Worm (Caenorhabditis elegans) whole organism, young adult: ENCODE measurements around the gene pyc-1.

Experiments used
- B0035.1 ChIP-seq: sonication (generic microtip); optimal IDR thresholded peaks from 2 replicates; lab custom pipeline; 2016; ENCODE audit warnings: missing genetic modification characterization, mild to moderate bottlenecking, missing compliant biosample characterization, missing genotype, missing genetic modification reagents
- B0336.3 ChIP-seq: fragments of 200-800 bp; sonication (Bioruptor generic); IDR thresholded peaks from 2 replicates; pipeline ENCODE4 v1.3.6; 2022; ENCODE audit warnings: missing genetic modification characterization, missing compliant biosample characterization
- D2030.7 ChIP-seq: fragments of 200-800 bp; sonication (Bioruptor generic); IDR thresholded peaks from 2 replicates; pipeline ENCODE4 v1.3.6; 2022; ENCODE audit warnings: missing genetic modification reagents, missing genetic modification characterization, missing compliant biosample characterization
- F37B4.10 ChIP-seq: fragments of 200-800 bp; sonication (Bioruptor generic); IDR thresholded peaks from 2 replicates; pipeline ENCODE4 v1.3.6; 2022; ENCODE audit warnings: missing genetic modification characterization, missing compliant biosample characterization
- F57A8.1 ChIP-seq: fragments of 200-800 bp; sonication (Bioruptor generic); optimal IDR thresholded peaks from 2 replicates; lab custom pipeline; 2018; ENCODE audit warnings: mild to moderate bottlenecking, missing genetic modification characterization, moderate library complexity, missing compliant biosample characterization
- F57C9.4 ChIP-seq: sonication (generic microtip); optimal IDR thresholded peaks from 2 replicates; lab custom pipeline; 2017; ENCODE audit warnings: mild to moderate bottlenecking, missing genetic modification characterization, missing compliant biosample characterization
- K12H6.12 ChIP-seq: fragments of 200-800 bp; sonication (Bioruptor generic); optimal IDR thresholded peaks from 2 replicates; lab custom pipeline; 2018; ENCODE audit warnings: mild to moderate bottlenecking, missing genetic modification characterization, missing compliant biosample characterization
- Y53F4B.3 ChIP-seq: fragments of 200-800 bp; sonication (Bioruptor generic); IDR thresholded peaks from 2 replicates; pipeline ENCODE4 v1.3.6; 2022; ENCODE audit warnings: missing genetic modification reagents, missing genetic modification characterization, missing compliant biosample characterization
- Y53G8AR.9 ChIP-seq: fragments of 200-800 bp; sonication (Bioruptor generic); conservative IDR thresholded peaks from 2 replicates; pipeline ENCODE4 v1.3.6; 2022; ENCODE audit warnings: missing genetic modification reagents, missing genetic modification characterization, missing compliant biosample characterization
- akir-1 ChIP-seq: fragments of 200-800 bp; sonication (Bioruptor generic); optimal IDR thresholded peaks from 2 replicates; lab custom pipeline; 2018; ENCODE audit warnings: mild to moderate bottlenecking, missing genetic modification characterization, moderate library complexity, missing compliant biosample characterization
- atf-7 ChIP-seq: sonication (generic microtip); optimal IDR thresholded peaks from 2 replicates; lab custom pipeline; 2017; ENCODE audit warnings: mild to moderate bottlenecking, missing genetic modification characterization, missing compliant biosample characterization
- athp-1 ChIP-seq: sonication (generic microtip); optimal IDR thresholded peaks from 2 replicates; lab custom pipeline; 2017; ENCODE audit warnings: mild to moderate bottlenecking, missing genetic modification characterization, missing compliant biosample characterization
- attf-3 ChIP-seq: fragments of 200-800 bp; sonication (Bioruptor generic); conservative IDR thresholded peaks from 2 replicates; pipeline ENCODE4 v1.3.6; 2022; ENCODE audit warnings: missing genetic modification reagents, missing genetic modification characterization, missing compliant biosample characterization
- attf-5 ChIP-seq: fragments of 200-800 bp; sonication (Bioruptor generic); optimal IDR thresholded peaks from 2 replicates; lab custom pipeline; 2018; ENCODE audit warnings: mild to moderate bottlenecking, missing genetic modification characterization, missing compliant biosample characterization
- bed-1 ChIP-seq: fragments of 200-800 bp; sonication (Bioruptor generic); IDR thresholded peaks from 2 replicates; pipeline ENCODE4 v1.3.6; 2022; ENCODE audit warnings: missing genetic modification reagents, missing genetic modification characterization, missing compliant biosample characterization
- bed-2 ChIP-seq: fragments of 200-800 bp; sonication (Bioruptor generic); IDR thresholded peaks from 2 replicates; pipeline ENCODE4 v1.3.6; 2022; ENCODE audit warnings: missing genetic modification reagents, missing genetic modification characterization, missing compliant biosample characterization
- ceh-27 ChIP-seq: fragments of 200-800 bp; sonication (Bioruptor generic); optimal IDR thresholded peaks from 2 replicates; lab custom pipeline; 2018; ENCODE audit warnings: mild to moderate bottlenecking, missing genetic modification characterization, moderate library complexity, missing compliant biosample characterization
- ceh-40 ChIP-seq: fragments of 200-800 bp; sonication (Bioruptor generic); IDR thresholded peaks from 2 replicates; pipeline ENCODE4 v1.3.6; 2022; ENCODE audit warnings: missing genetic modification characterization, missing compliant biosample characterization
- die-1 ChIP-seq: sonication (generic microtip); optimal IDR thresholded peaks from 2 replicates; lab custom pipeline; 2016; ENCODE audit warnings: missing genotype, mild to moderate bottlenecking, missing genetic modification characterization, missing compliant biosample characterization
- efl-1 ChIP-seq: fragments of 150-350 bp; optimal IDR thresholded peaks from 2 replicates; lab custom pipeline; 2014; ENCODE audit warnings: missing biosample characterization, missing genetic modification reagents, missing genetic modification characterization
- egl-18 ChIP-seq: fragments of 200-800 bp; sonication (Bioruptor generic); IDR thresholded peaks from 2 replicates; pipeline ENCODE4 v1.3.6; 2022; ENCODE audit warnings: missing genetic modification reagents, missing genetic modification characterization, missing compliant biosample characterization
- egrh-3 ChIP-seq: fragments of 200-800 bp; sonication (Bioruptor generic); IDR thresholded peaks from 2 replicates; pipeline ENCODE4 v1.3.6; 2022; ENCODE audit warnings: missing genetic modification reagents, missing genetic modification characterization, missing compliant biosample characterization
- ekl-4 ChIP-seq: fragments of 200-800 bp; sonication (Bioruptor generic); IDR thresholded peaks from 2 replicates; pipeline ENCODE4 v1.3.6; 2022; ENCODE audit warnings: missing genetic modification reagents, missing genetic modification characterization, missing compliant biosample characterization
- ets-4 ChIP-seq: fragments of 200-800 bp; sonication (Bioruptor generic); optimal IDR thresholded peaks from 2 replicates; lab custom pipeline; 2018; ENCODE audit warnings: mild to moderate bottlenecking, missing genetic modification characterization, missing compliant biosample characterization
- gei-17 ChIP-seq: fragments of 200-800 bp; sonication (Bioruptor generic); optimal IDR thresholded peaks from 2 replicates; lab custom pipeline; 2018; ENCODE audit warnings: mild to moderate bottlenecking, missing genetic modification characterization, missing compliant biosample characterization
- him-1 ChIP-seq: sonication (generic microtip); optimal IDR thresholded peaks from 2 replicates; lab custom pipeline; 2016; ENCODE audit warnings: missing genotype, missing genetic modification reagents, missing genetic modification characterization, missing compliant biosample characterization
- hlh-26 ChIP-seq: fragments of 200-800 bp; sonication (Bioruptor generic); conservative IDR thresholded peaks from 2 replicates; pipeline ENCODE4 v1.3.6; 2022; ENCODE audit warnings: missing genetic modification reagents, missing genetic modification characterization, missing compliant biosample characterization
- hmg-20 ChIP-seq: fragments of 200-800 bp; sonication (Bioruptor generic); IDR thresholded peaks from 2 replicates; pipeline ENCODE4 v1.3.6; 2022; ENCODE audit warnings: missing genetic modification reagents, missing genetic modification characterization, missing compliant biosample characterization
- hrde-1 ChIP-seq: sonication (generic microtip); optimal IDR thresholded peaks from 2 replicates; lab custom pipeline; 2016; ENCODE audit warnings: missing genetic modification characterization, mild to moderate bottlenecking, missing compliant biosample characterization, moderate library complexity, missing genotype, missing genetic modification reagents, borderline replicate concordance
- lag-1 ChIP-seq: fragments of 200-800 bp; sonication (Bioruptor generic); IDR thresholded peaks from 2 replicates; pipeline ENCODE4 v1.3.6; 2022; ENCODE audit warnings: missing genetic modification reagents, missing genetic modification characterization, missing compliant biosample characterization
- let-526 ChIP-seq: fragments of 200-800 bp; sonication (Bioruptor generic); IDR thresholded peaks from 2 replicates; pipeline ENCODE4 v1.3.6; 2022; ENCODE audit warnings: missing genetic modification reagents, missing genetic modification characterization, missing compliant biosample characterization
- lin-26 ChIP-seq: fragments of 200-800 bp; sonication (Bioruptor generic); IDR thresholded peaks from 2 replicates; pipeline ENCODE4 v1.3.6; 2022; ENCODE audit warnings: missing genetic modification reagents, missing genetic modification characterization, missing compliant biosample characterization
- lin-35 ChIP-seq, 3 experiments: fragments of 150-350 bp in 2 of 3; sonication (generic microtip) in 1 of 3; optimal IDR thresholded peaks; 2 replicates each; lab custom pipeline; 2014 to 2018; ENCODE audit warnings: missing biosample characterization in 3 of 3, missing genetic modification characterization in 3 of 3, missing genetic modification reagents in 3 of 3
- mel-28 ChIP-seq: sonication (generic microtip); optimal IDR thresholded peaks from 2 replicates; lab custom pipeline; 2016; ENCODE audit warnings: borderline replicate concordance, mild to moderate bottlenecking, missing genetic modification characterization, missing compliant biosample characterization
- nhr-120 ChIP-seq: fragments of 200-800 bp; sonication (Bioruptor generic); IDR thresholded peaks from 2 replicates; pipeline ENCODE4 v1.3.6; 2022; ENCODE audit warnings: missing genetic modification characterization, missing compliant biosample characterization
- nhr-80 ChIP-seq: sonication (generic microtip); optimal IDR thresholded peaks from 2 replicates; lab custom pipeline; 2016; ENCODE audit warnings: missing genetic modification characterization, missing compliant biosample characterization
- rcor-1 ChIP-seq: fragments of 200-800 bp; sonication (Bioruptor generic); IDR thresholded peaks from 2 replicates; pipeline ENCODE4 v1.3.6; 2022; ENCODE audit warnings: missing genetic modification reagents, missing genetic modification characterization, missing compliant biosample characterization
- rec-8 ChIP-seq, 2 experiments: sonication (generic microtip); optimal IDR thresholded peaks; 2 replicates each; lab custom pipeline; 2016; ENCODE audit warnings: mild to moderate bottlenecking in 2 of 2, missing genetic modification characterization in 2 of 2, missing genetic modification reagents in 2 of 2, missing genotype in 2 of 2, missing biosample characterization in 1 of 2, missing compliant biosample characterization in 1 of 2, moderate library complexity in 1 of 2
- rpc-1 ChIP-seq, 2 experiments: fragments of 150-350 bp in 1 of 2; sonication (generic microtip) in 1 of 2; optimal IDR thresholded peaks; 2 replicates each; lab custom pipeline; 2014 to 2018; ENCODE audit warnings: missing biosample characterization in 1 of 2, missing genetic modification characterization in 1 of 2, missing genetic modification reagents in 1 of 2, missing genotype in 1 of 2
- sdz-38 ChIP-seq: sonication (generic microtip); optimal IDR thresholded peaks from 2 replicates; lab custom pipeline; 2016; ENCODE audit warnings: missing genotype, missing genetic modification characterization, missing compliant biosample characterization
- sea-2 ChIP-seq: fragments of 200-800 bp; sonication (Bioruptor generic); IDR thresholded peaks from 2 replicates; pipeline ENCODE4 v1.3.6; 2022; ENCODE audit warnings: missing genetic modification characterization, missing compliant biosample characterization
- snpc-1.1 ChIP-seq: sonication (generic microtip); optimal IDR thresholded peaks from 2 replicates; lab custom pipeline; 2017; ENCODE audit warnings: missing genetic modification characterization, mild to moderate bottlenecking, missing compliant biosample characterization, antibody characterized with exemption, moderate library complexity, missing genotype, missing genetic modification reagents; ENCODE audit not compliant: insufficient read depth
- unc-130 ChIP-seq: sonication (generic microtip); optimal IDR thresholded peaks from 2 replicates; lab custom pipeline; 2016; ENCODE audit warnings: missing genetic modification reagents, missing genetic modification characterization, missing compliant biosample characterization
- xnd-1 ChIP-seq: sonication (generic microtip); optimal IDR thresholded peaks from 2 replicates; lab custom pipeline; 2016; ENCODE audit warnings: missing genotype, missing genetic modification reagents, missing genetic modification characterization, missing compliant biosample characterization
- zim-3 ChIP-seq: sonication (generic microtip); optimal IDR thresholded peaks from 2 replicates; lab custom pipeline; 2017; ENCODE audit warnings: mild to moderate bottlenecking, missing genetic modification characterization, moderate library complexity, missing compliant biosample characterization
- ztf-18 ChIP-seq: sonication (generic microtip); optimal IDR thresholded peaks from 2 replicates; lab custom pipeline; 2016; ENCODE audit warnings: missing genotype, mild to moderate bottlenecking, missing genetic modification characterization, missing compliant biosample characterization
- ztf-25 ChIP-seq: fragments of 200-800 bp; sonication (Bioruptor generic); IDR thresholded peaks from 2 replicates; pipeline ENCODE4 v1.3.6; 2022; ENCODE audit warnings: missing genetic modification reagents, missing genetic modification characterization, missing compliant biosample characterization

pyc-1 gene

ce11 chrV:11782809-11783440 is 39.4 kb downstream of the pyc-1 start, which contains the start of gene F55A11.11 (continued):
- TF ChIP-seq die-1 (tag; lab: Kevin White, UChicago) (peak; percentile 96), unc-130 (GFP tag; lab: Kevin White, UChicago) (peak; percentile 77), attf-5 (GFP tag; lab: Kevin White, UChicago) (peak; percentile 90), lin-35 (GFP tag; optimal IDR thresholded peaks at IDR 0.05; lab: Kevin White, UChicago) (peak in 2 of 3 experiments; percentile 24 to 85), ztf-25 (GFP tag; lab: Robert Waterston, UW) (peak; percentile 87), hrde-1 (tag; lab: Kevin White, UChicago) (peak; percentile 92), sdz-38 (tag; lab: Kevin White, UChicago) (no peak), gei-17 (GFP tag; lab: Kevin White, UChicago) (peak; percentile 46), rec-8 (tag; optimal IDR thresholded peaks at IDR 0.05; lab: Kevin White, UChicago) (peak; percentile 91 to 96), lin-26 (GFP tag; lab: Robert Waterston, UW) (peak; percentile 97), ceh-40 (GFP tag; lab: Robert Waterston, UW) (peak; percentile 78; the same call in 1 of the 2 replicates), ets-4 (GFP tag; lab: Kevin White, UChicago) (peak; percentile 82), mel-28 (tag; lab: Kevin White, UChicago) (peak; percentile 57), rcor-1 (GFP tag; lab: Robert Waterston, UW) (peak; percentile 84), snpc-1.1 (tag; lab: Kevin White, UChicago) (peak; percentile 69), ztf-18 (tag; lab: Kevin White, UChicago) (peak; percentile 81), F37B4.10 (GFP tag; lab: Robert Waterston, UW) (0 out of 2 replicates have a peak, but pooled peaks have one; percentile 81), nhr-80 (tag; lab: Kevin White, UChicago) (peak; percentile 42), B0336.3 (GFP tag; lab: Robert Waterston, UW) (peak; percentile 84), bed-2 (GFP tag; lab: Robert Waterston, UW) (peak; percentile 59; the same call in 1 of the 2 replicates), B0035.1 (peak; percentile 70), D2030.7 (GFP tag; lab: Robert Waterston, UW) (peak; percentile 83), K12H6.12 (peak; percentile 79), nhr-120 (no peak), zim-3 (tag; lab: Kevin White, UChicago) (peak; percentile 97), athp-1 (tag; lab: Kevin White, UChicago) (peak; percentile 94), F57A8.1 (peak; percentile 74), akir-1 (peak; percentile 86), bed-1 (0 out of 2 replicates have a peak, but pooled peaks have one; percentile 42), xnd-1 (peak; percentile 33), hmg-20 (GFP tag; lab: Robert Waterston, UW) (peak; percentile 71; the same call in 1 of the 2 replicates), egrh-3 (GFP tag; lab: Robert Waterston, UW) (peak; percentile 52), lag-1 (GFP tag; lab: Robert Waterston, UW) (no peak), efl-1 (peak; percentile 6), rpc-1 (optimal IDR thresholded peaks at IDR 0.05; lab: Kevin White, UChicago) (peak; percentile 97), rpc-1 (tag; optimal IDR thresholded peaks at IDR 0.05; lab: Kevin White, UChicago) (peak; percentile 98), sea-2 (GFP tag; lab: Robert Waterston, UW) (peak; percentile 74; the same call in 1 of the 2 replicates), Y53F4B.3 (GFP tag; lab: Robert Waterston, UW) (peak; percentile 89), ekl-4 (GFP tag; lab: Robert Waterston, UW) (peak; percentile 89), attf-3 (peak; percentile 75), ceh-27 (GFP tag; lab: Kevin White, UChicago) (peak; percentile 91), F57C9.4 (peak; percentile 44), him-1 (tag; lab: Kevin White, UChicago) (peak; percentile 97), let-526 (peak; percentile 90), egl-18 (GFP tag; lab: Robert Waterston, UW) (peak; percentile 85; the same call in 1 of the 2 replicates), atf-7 (tag; lab: Kevin White, UChicago) (peak; percentile 77), hlh-26 (GFP tag; lab: Robert Waterston, UW) (no peak), Y53G8AR.9 (GFP tag; lab: Robert Waterston, UW) (peak; percentile 76)
